Worm (Caenorhabditis elegans): ENCODE results near the gene C11G10.1.

DNA sequence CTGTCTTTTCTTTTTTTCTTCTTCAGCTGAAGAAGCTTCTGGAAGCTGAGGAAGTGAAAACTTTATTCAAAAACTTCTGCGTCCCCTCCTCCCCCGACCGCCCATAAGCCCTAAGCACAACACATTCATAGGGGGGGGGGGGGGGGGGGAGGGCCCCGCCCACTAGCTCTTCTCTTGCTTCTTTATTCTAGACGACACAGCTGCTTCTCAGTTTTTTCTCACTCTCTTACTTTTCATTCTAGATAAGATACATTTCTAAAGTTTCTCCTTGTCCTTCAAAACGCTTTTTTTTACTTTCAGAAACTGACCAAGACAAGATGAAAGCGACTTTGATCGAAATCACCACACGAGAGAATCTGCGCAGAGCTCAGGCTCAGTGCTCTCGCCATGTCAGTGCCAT is 31.3 kb upstream of the C11G10.1 start, which contains the start of gene T10B10.4:
- TF ChIP-seq mec-3 (tag; optimal IDR thresholded peaks at IDR 0.05; ENCODE audit: borderline replicate concordance) (no peak), unc-3 (GFP tag; conservative IDR thresholded peaks at IDR 0.05) (no peak), unc-3 (tag; optimal IDR thresholded peaks at IDR 0.05) (no peak), ama-1 (optimal IDR thresholded peaks at IDR 0.05) (no peak), ceh-45 (GFP tag; IDR thresholded peaks at IDR 0.05) (no peak), pqm-1 (tag; optimal IDR thresholded peaks at IDR 0.05) (no peak), lin-11 (tag; optimal IDR thresholded peaks at IDR 0.05) (no peak), rnt-1 (tag; optimal IDR thresholded peaks at IDR 0.05) (no peak), pha-4 (tag; optimal IDR thresholded peaks at IDR 0.05) (no peak), sox-2 (GFP tag; IDR thresholded peaks at IDR 0.05) (no peak)
